Worm (Caenorhabditis elegans) whole organism, L2 larva: ENCODE data around the gene F54E2.5.

ENCODE experiments used
- Y55F3AM.14 ChIP-seq: fragments of 200-800 bp; sonication (Bioruptor generic); optimal IDR thresholded peaks from 2 replicates; lab custom pipeline; 2018; ENCODE audit warnings: mild to moderate bottlenecking, missing genetic modification characterization, missing compliant biosample characterization
- unc-39 ChIP-seq: fragments of 150-350 bp; optimal IDR thresholded peaks from 2 replicates; lab custom pipeline; 2014; ENCODE audit warnings: missing biosample characterization, missing genetic modification characterization

- no peak for TF ChIP-seq Y55F3AM.14
- TF ChIP-seq unc-39 (tag; lab: Kevin White, UChicago), result no peak
These were observed 6.4 kb downstream of the F54E2.5 start for ce11 chrV:2809443-2809842.
